Worm (Caenorhabditis elegans): ENCODE data around the gene Y116A8C.465.

Gene Y116A8C.465

DNA sequence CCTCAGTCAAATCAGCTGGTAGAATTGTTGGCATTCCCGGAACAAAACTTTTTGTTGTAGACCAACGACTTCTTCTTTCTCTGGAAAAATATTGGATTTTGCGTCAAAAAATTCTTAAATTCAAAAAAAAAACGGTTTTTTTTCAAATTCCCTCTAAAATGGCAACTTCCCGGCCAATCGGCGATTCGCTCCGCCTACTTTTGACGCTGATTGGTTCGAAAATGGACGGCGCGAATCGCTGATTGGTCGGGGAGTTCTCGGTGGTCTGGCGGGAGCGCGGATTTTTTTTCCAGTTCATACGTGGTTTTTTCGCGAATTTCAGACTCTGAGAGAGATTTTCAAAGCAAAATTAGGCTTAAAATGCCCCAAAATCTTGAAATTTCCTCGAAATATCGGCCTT is 43.8 kb downstream of the Y116A8C.465 start:
- TF ChIP-seq ceh-91 (GFP tag; IDR thresholded peaks at IDR 0.05) (no peak), let-526 (GFP tag; IDR thresholded peaks at IDR 0.05) (no peak), nfyb-1 (GFP tag; IDR thresholded peaks at IDR 0.05) (peak; percentile 63; the same call in 1 of the 2 replicates)

DNA sequence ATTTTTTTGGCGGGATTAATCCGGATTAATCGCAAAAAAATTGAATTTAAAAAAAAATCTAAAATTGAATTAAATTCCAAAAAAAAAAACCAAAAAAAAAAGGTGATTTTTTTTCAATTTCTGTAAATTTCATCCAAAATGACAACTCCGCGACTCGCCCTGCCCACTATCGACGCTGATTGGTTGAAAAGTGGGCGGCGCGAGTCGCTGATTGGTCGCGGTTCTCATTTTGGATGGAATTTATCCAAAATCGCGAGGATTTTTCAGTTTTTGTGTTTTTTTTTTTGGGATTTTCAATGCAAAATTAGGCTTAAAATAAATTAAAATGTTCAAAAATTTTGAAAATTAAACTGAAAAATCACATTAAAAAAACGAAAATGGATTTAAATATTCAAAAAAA is 44.4 kb downstream of the Y116A8C.465 start:
- TF ChIP-seq nfyb-1 (GFP tag; IDR thresholded peaks at IDR 0.05) (0 out of 2 replicates have a peak, but pooled peaks have one; percentile 26), lir-1 (GFP tag; conservative IDR thresholded peaks at IDR 0.05) (no peak), F23B12.7 (tag; optimal IDR thresholded peaks at IDR 0.05; ENCODE audit: insufficient read depth) (no peak)

DNA sequence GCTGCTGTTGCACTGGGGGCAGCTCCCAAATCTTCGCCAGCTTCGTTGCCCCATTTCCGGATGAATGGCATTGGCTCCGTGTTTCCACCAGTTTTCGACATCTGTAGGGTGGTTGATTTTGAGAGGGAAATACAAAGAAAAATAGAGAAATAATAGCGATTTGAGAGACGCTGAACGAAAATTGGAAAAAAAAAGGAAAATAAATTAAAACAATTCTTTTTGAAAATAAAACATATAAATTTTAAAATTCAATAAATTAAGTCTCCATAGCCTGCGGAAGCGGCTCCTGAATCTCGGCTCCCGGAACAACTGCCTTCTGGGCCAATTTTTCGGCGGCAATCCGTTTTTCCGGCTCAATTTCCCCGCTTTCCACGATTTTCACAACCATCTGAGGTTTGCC is 45.8 kb downstream of the Y116A8C.465 start, which contains the start of gene sfa-1:
Gene sfa-1 (minus strand): TSS at position 101 of the 400 bp plus-strand sequence.
- no peak for TF ChIP-seq ekl-4 (GFP tag; IDR thresholded peaks at IDR 0.05)
- no peak for TF ChIP-seq T07F8.4 (tag; optimal IDR thresholded peaks at IDR 0.05)
- peak; percentile 18 for TF ChIP-seq ztf-18 (tag; optimal IDR thresholded peaks at IDR 0.05)
- no peak for TF ChIP-seq mel-28 (tag; optimal IDR thresholded peaks at IDR 0.05; ENCODE audit: borderline replicate concordance)
- no peak for TF ChIP-seq attf-3 (GFP tag; conservative IDR thresholded peaks at IDR 0.05)

DNA sequence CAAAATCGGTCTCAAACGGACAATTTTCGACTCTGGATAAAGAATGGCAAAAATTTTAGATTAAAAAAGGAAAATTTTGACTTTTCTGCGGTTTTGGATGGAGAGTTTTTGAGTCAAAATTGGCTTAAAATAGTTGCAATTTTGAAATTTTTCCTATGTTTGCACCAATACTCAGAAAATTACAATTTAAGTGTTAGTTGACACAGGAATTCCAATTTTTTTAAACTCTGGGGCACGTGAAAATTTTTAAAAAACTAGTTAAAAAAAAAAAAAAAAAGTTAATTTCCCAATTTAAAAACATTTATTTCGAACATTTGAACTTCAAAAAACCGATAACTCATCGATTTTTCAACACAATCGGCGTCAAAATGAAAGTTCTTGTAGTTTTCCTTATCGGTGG is 46.8 kb downstream of the Y116A8C.465 start, which contains the start of gene Y116A8C.33:
Gene Y116A8C.33 (plus strand): TSS at position 301 of the 400 bp plus-strand sequence.
- TF ChIP-seq B0019.2 (GFP tag; conservative IDR thresholded peaks at IDR 0.05) (no peak), cebp-1 (GFP tag; IDR thresholded peaks at IDR 0.05) (no peak), cebp-1 (tag; optimal IDR thresholded peaks at IDR 0.05) (peak; percentile 13)
